Fruit fly (Drosophila melanogaster): ENCODE results near the gene Bdbt.

Gene Bdbt

dm6 chr3R:21127352-21127985 lies 8.8 kb upstream of the Bdbt start, which contains the start of the genes slmb and CG5793 (continued):
- TF ChIP-seq HHEX (GFP tag; optimal IDR thresholded peaks at IDR 0.05) (peak; percentile 3), fd102C (GFP tag; optimal IDR thresholded peaks at IDR 0.05) (peak; percentile 46), CG17912 (GFP tag; optimal IDR thresholded peaks at IDR 0.05) (no peak), Doc3 (GFP tag; IDR thresholded peaks at IDR 0.05; ENCODE audit: partially characterized antibody) (peak; percentile 58), chm (GFP tag; IDR thresholded peaks at IDR 0.05) (no peak), CG7357 (GFP tag; IDR thresholded peaks at IDR 0.05) (no peak), cas (GFP tag; IDR thresholded peaks at IDR 0.05) (no peak), bigmax (GFP tag; optimal IDR thresholded peaks at IDR 0.05) (peak; percentile 46), tx (GFP tag; optimal IDR thresholded peaks at IDR 0.05) (peak; percentile 1), MESR4 (GFP tag; optimal IDR thresholded peaks at IDR 0.05) (peak; percentile 42), lbe (GFP tag; optimal IDR thresholded peaks at IDR 0.05) (no peak), TFAM (GFP tag; optimal IDR thresholded peaks at IDR 0.05) (no peak), sisA (GFP tag; IDR thresholded peaks at IDR 0.05) (no peak), vvl (GFP tag; IDR thresholded peaks at IDR 0.05) (peak; percentile 41), PHDP (tag; optimal IDR thresholded peaks at IDR 0.05) (peak; percentile 31), CG5245 (GFP tag; optimal IDR thresholded peaks at IDR 0.05) (peak; percentile 19), Sox100B (GFP tag; optimal IDR thresholded peaks at IDR 0.05) (no peak), Hr78 (GFP tag; optimal IDR thresholded peaks at IDR 0.05) (no peak), Dbx (GFP tag; IDR thresholded peaks at IDR 0.05) (peak; percentile 57; the same call in 2 of the 3 replicates), CG2889 (GFP tag; IDR thresholded peaks at IDR 0.05) (no peak), otp (GFP tag; IDR thresholded peaks at IDR 0.05) (no peak), NFAT (GFP tag; IDR thresholded peaks at IDR 0.05) (0 out of 2 replicates have a peak, but pooled peaks have one; percentile 29), CG11085 (GFP tag; IDR thresholded peaks at IDR 0.05) (peak; percentile 37; the same call in 1 of the 2 replicates), Gug (GFP tag; IDR thresholded peaks at IDR 0.05) (no peak), lola (GFP tag; optimal IDR thresholded peaks at IDR 0.05) (no peak), CG14667 (GFP tag; IDR thresholded peaks at IDR 0.05) (no peak), CoRest (tag; optimal IDR thresholded peaks at IDR 0.05) (peak; percentile 20), Hr3 (GFP tag; optimal IDR thresholded peaks at IDR 0.05) (peak; percentile 18), CG14860 (GFP tag; IDR thresholded peaks at IDR 0.05; ENCODE audit: partially characterized antibody) (no peak), Dad (GFP tag; optimal IDR thresholded peaks at IDR 0.05) (no peak), CG12391 (tag; optimal IDR thresholded peaks at IDR 0.05) (peak; percentile 34), Chrac-16 (GFP tag; optimal IDR thresholded peaks at IDR 0.05) (peak; percentile 42), yki (optimal IDR thresholded peaks at IDR 0.05) (no peak), CG4282 (GFP tag; optimal IDR thresholded peaks at IDR 0.05) (peak; percentile 31), CG17612 (GFP tag; IDR thresholded peaks at IDR 0.05) (no peak), E2f2 (GFP tag; IDR thresholded peaks at IDR 0.05) (peak; percentile 63), Dip2 (GFP tag; IDR thresholded peaks at IDR 0.05) (no peak), scrt (GFP tag; optimal IDR thresholded peaks at IDR 0.05) (no peak), ase (GFP tag; IDR thresholded peaks at IDR 0.05) (0 out of 3 replicates have a peak, but pooled peaks have one; percentile 21), chif (GFP tag; optimal IDR thresholded peaks at IDR 0.05) (peak in 1 of 2 experiments; percentile 3), CG12299 (tag; optimal IDR thresholded peaks at IDR 0.05) (no peak), Poxn (GFP tag; IDR thresholded peaks at IDR 0.05) (no peak), pros (GFP tag; optimal IDR thresholded peaks at IDR 0.05) (no peak), CG4820 (GFP tag; optimal IDR thresholded peaks at IDR 0.05) (peak; percentile 32), chinmo (GFP tag; IDR thresholded peaks at IDR 0.05; ENCODE audit: partially characterized antibody) (no peak), CG9215 (GFP tag; IDR thresholded peaks at IDR 0.05) (no peak; the same call in 1 of the 2 replicates), tgo (GFP tag; IDR thresholded peaks at IDR 0.05) (no peak; the same call in 2 of the 3 replicates), zen (tag; optimal IDR thresholded peaks at IDR 0.05) (peak; percentile 30), ranshi (GFP tag; IDR thresholded peaks at IDR 0.05) (no peak), dm (GFP tag; optimal IDR thresholded peaks at IDR 0.05) (peak; percentile 65), Ravus (GFP tag; IDR thresholded peaks at IDR 0.05) (no peak)
